Fruit fly (Drosophila melanogaster): ENCODE results near the gene NTPase.
A peak's percentile ranks its signal among the peaks of the same experiment; 100 is the strongest.

dm6 chr2L:2856960-2857584 lies 28.6 kb downstream of the NTPase start, which contains the start of gene CG2991:
- TF ChIP-seq psq (GFP tag; optimal IDR thresholded peaks at IDR 0.05) (no peak), CG6765 (GFP tag; optimal IDR thresholded peaks at IDR 0.05) (no peak), disco-r (GFP tag; optimal IDR thresholded peaks at IDR 0.05) (no peak), CG34224 (GFP tag; IDR thresholded peaks at IDR 0.05; ENCODE audit: partially characterized antibody) (peak; percentile 81), Hr3 (GFP tag; optimal IDR thresholded peaks at IDR 0.05) (no peak), CG15011 (GFP tag; optimal IDR thresholded peaks at IDR 0.05) (no peak), jigr1 (GFP tag; IDR thresholded peaks at IDR 0.05) (no peak), otp (GFP tag; IDR thresholded peaks at IDR 0.05) (no peak), Ets97D (GFP tag; optimal IDR thresholded peaks at IDR 0.05) (peak; percentile 87), shn (GFP tag; optimal IDR thresholded peaks at IDR 0.05) (no peak)

All from whole organism, embryonic.